Worm (Caenorhabditis elegans) whole organism, young adult: ENCODE results near the gene vha-6.
A peak's percentile ranks its signal among the peaks of the same experiment; 100 is the strongest.

ENCODE experiments used
- F55B11.4 ChIP-seq: sonication (generic microtip); optimal IDR thresholded peaks from 2 replicates; lab custom pipeline; 2016; ENCODE audit warnings: missing compliant biosample characterization, missing genetic modification characterization, borderline replicate concordance; ENCODE audit not compliant: insufficient read depth
- egrh-3 ChIP-seq: fragments of 200-800 bp; sonication (Bioruptor generic); IDR thresholded peaks from 2 replicates; pipeline ENCODE4 v1.3.6; 2022; ENCODE audit warnings: missing genetic modification reagents, missing genetic modification characterization, missing compliant biosample characterization
- nfya-2 ChIP-seq: fragments of 200-800 bp; sonication (Bioruptor generic); IDR thresholded peaks from 2 replicates; pipeline ENCODE4 v1.3.6; 2022; ENCODE audit warnings: missing genetic modification reagents, missing genetic modification characterization, missing compliant biosample characterization
- nfyb-1 ChIP-seq: fragments of 200-800 bp; sonication (Bioruptor generic); IDR thresholded peaks from 2 replicates; pipeline ENCODE4 v1.3.6; 2022; ENCODE audit warnings: missing genetic modification reagents, missing genetic modification characterization, missing compliant biosample characterization
- unc-130 ChIP-seq: sonication (generic microtip); optimal IDR thresholded peaks from 2 replicates; lab custom pipeline; 2016; ENCODE audit warnings: missing genetic modification reagents, missing genetic modification characterization, missing compliant biosample characterization
- ztf-6 ChIP-seq: fragments of 200-800 bp; sonication (Bioruptor generic); IDR thresholded peaks from 2 replicates; pipeline ENCODE4 v1.3.6; 2022; ENCODE audit warnings: missing genetic modification reagents, missing genetic modification characterization, missing compliant biosample characterization

DNA sequence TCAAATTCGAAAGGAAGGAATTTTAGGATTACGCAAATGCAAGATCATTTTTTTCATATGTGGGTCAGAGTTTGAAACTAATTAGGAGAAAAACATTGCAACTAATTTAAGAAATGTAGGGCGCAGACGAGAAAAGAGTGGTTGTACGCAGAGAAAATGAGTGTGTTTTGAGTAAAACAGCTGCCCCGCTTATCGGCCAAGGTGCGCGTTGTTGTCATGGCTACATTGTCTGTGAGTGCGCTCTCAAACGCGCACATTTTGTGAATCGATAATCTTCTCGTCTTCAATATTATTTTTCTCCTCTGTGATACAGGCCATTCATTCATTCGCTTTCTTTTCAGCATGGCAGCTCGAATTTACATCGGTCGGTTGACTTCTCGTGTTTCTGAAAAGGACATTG, 15.4 kb upstream of the vha-6 start:
- TF ChIP-seq ztf-6 (no peak), F55B11.4 (tag; lab: Kevin White, UChicago) (no peak), egrh-3 (GFP tag; lab: Robert Waterston, UW) (no peak), nfya-2 (no peak), unc-130 (GFP tag; lab: Kevin White, UChicago) (no peak), nfyb-1 (GFP tag; lab: Robert Waterston, UW) (0 out of 2 replicates have a peak, but pooled peaks have one; percentile 31)
